Fruit fly (Drosophila melanogaster) whole organism, pupa: ENCODE results near the gene GluRIIC.

Experiments used
- CG10348 ChIP-seq: fragments of 200-800 bp; sonication (Bioruptor generic); IDR thresholded peaks from 2 replicates; pipeline ENCODE4 v1.3.6; 2022; ENCODE audit warnings: missing biosample characterization, missing genetic modification characterization
- CG12605 ChIP-seq: fragments of 200-800 bp; sonication (Bioruptor generic); IDR thresholded peaks from 2 replicates; pipeline ENCODE4 v1.3.6; 2022; ENCODE audit warnings: missing biosample characterization, missing genetic modification characterization
- CG13204 ChIP-seq: fragments of 200-800 bp; sonication (Bioruptor generic); optimal IDR thresholded peaks from 2 replicates; lab custom pipeline; 2018; ENCODE audit warnings: missing biosample characterization, mild to moderate bottlenecking, missing genetic modification characterization, moderate library complexity
- CG15710 ChIP-seq: fragments of 200-800 bp; sonication (Bioruptor generic); optimal IDR thresholded peaks from 2 replicates; lab custom pipeline; 2018; ENCODE audit warnings: missing biosample characterization, mild to moderate bottlenecking, missing genetic modification characterization, moderate library complexity
- CG32121 ChIP-seq: fragments of 200-800 bp; sonication (Bioruptor generic); IDR thresholded peaks from 2 replicates; pipeline ENCODE4 v1.3.6; 2022; ENCODE audit warnings: missing biosample characterization, missing genetic modification characterization
- CG34367 ChIP-seq: fragments of 200-800 bp; sonication (Bioruptor generic); optimal IDR thresholded peaks from 2 replicates; lab custom pipeline; 2018; ENCODE audit warnings: missing biosample characterization, mild to moderate bottlenecking, missing genetic modification characterization
- CG4496 ChIP-seq: fragments of 200-800 bp; sonication (Bioruptor generic); IDR thresholded peaks from 3 replicates; pipeline ENCODE4 v1.3.6; 2022; ENCODE audit warnings: missing biosample characterization, missing genetic modification characterization
- CG8301 ChIP-seq: fragments of 200-800 bp; sonication (Bioruptor generic); optimal IDR thresholded peaks from 2 replicates; lab custom pipeline; 2018; ENCODE audit warnings: missing biosample characterization, mild to moderate bottlenecking, missing genetic modification characterization
- CG9948 ChIP-seq: fragments of 200-800 bp; sonication (Bioruptor generic); optimal IDR thresholded peaks from 2 replicates; lab custom pipeline; 2018; ENCODE audit warnings: missing biosample characterization, mild to moderate bottlenecking, missing genetic modification characterization, moderate library complexity
- D1 ChIP-seq: fragments of 200-800 bp; sonication (Bioruptor generic); optimal IDR thresholded peaks from 2 replicates; lab custom pipeline; 2018; ENCODE audit warnings: missing biosample characterization, mild to moderate bottlenecking, missing genetic modification characterization, moderate library complexity
- EcR ChIP-seq: fragments of 200-800 bp; sonication (Bioruptor generic); optimal IDR thresholded peaks from 3 replicates; lab custom pipeline; 2019; ENCODE audit warnings: missing biosample characterization, missing genetic modification characterization, mild to moderate bottlenecking, moderate library complexity, missing genetic modification reagents
- Ets98B ChIP-seq: fragments of 200-800 bp; sonication (Bioruptor generic); IDR thresholded peaks from 2 replicates; pipeline ENCODE4 v1.3.6; 2022; ENCODE audit warnings: missing biosample characterization, missing genetic modification characterization
- Pif1A ChIP-seq: fragments of 200-800 bp; sonication (Bioruptor generic); optimal IDR thresholded peaks from 3 replicates; lab custom pipeline; 2016; ENCODE audit warnings: missing biosample characterization, missing genetic modification characterization
- gl ChIP-seq: fragments of 200-800 bp; sonication (Bioruptor generic); optimal IDR thresholded peaks from 2 replicates; lab custom pipeline; 2018; ENCODE audit warnings: missing biosample characterization, mild to moderate bottlenecking, missing genetic modification characterization

DNA sequence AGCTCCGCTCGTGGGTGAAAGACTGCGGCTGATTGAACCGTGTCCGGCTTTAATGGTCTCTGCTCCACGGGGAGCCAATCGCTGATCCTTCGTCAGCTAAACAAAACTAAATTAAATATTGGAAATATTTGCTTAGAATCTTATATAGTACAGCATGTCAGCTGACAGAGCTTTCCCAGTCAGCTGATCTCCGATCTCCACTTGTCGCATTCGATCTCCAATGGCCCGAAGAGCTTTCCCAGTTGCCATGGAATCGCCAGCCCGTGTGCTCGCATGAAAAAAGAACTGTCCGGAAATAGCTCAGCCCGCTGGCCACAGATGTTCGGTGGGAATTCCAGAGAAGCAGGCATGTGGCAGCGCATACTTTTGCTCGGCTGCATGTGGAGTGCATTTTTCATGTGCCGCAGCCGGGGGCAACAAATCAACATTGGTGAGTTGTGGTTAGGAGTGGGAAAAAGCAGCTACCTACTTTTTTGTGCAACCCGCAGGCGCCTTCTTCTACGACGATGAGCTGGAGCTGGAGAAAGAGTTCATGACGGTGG is at the start of gene GluRIIC:
- TF ChIP-seq Pif1A (GFP tag; lab: Kevin White, UChicago) (no peak), CG32121 (GFP tag; lab: Robert Waterston, UW) (no peak), CG34367 (tag; lab: Kevin White, UChicago) (no peak), CG10348 (no peak), gl (tag; lab: Kevin White, UChicago) (no peak), CG12605 (GFP tag; lab: Robert Waterston, UW) (no peak), CG8301 (tag; lab: Kevin White, UChicago) (no peak), Ets98B (GFP tag; lab: Robert Waterston, UW) (no peak), CG13204 (GFP tag; lab: Kevin White, UChicago) (no peak), CG15710 (tag; lab: Kevin White, UChicago) (no peak), D1 (tag; lab: Kevin White, UChicago) (no peak), CG4496 (GFP tag; lab: Robert Waterston, UW) (no peak), EcR (GFP tag; lab: Kevin White, UChicago) (no peak), CG9948 (tag; lab: Kevin White, UChicago) (no peak)
